Worm (Caenorhabditis elegans) whole organism, L3 larva: ENCODE results near the gene M04B2.7.

Experiments
- fos-1 ChIP-seq: fragments of 150-350 bp; optimal IDR thresholded peaks from 2 replicates; lab custom pipeline; 2014; ENCODE audit warnings: missing biosample characterization, missing genetic modification characterization
- nhr-25 ChIP-seq: sonication (generic microtip); optimal IDR thresholded peaks from 2 replicates; lab custom pipeline; 2017; ENCODE audit warnings: missing biosample characterization, missing genetic modification characterization
- nhr-77 ChIP-seq: fragments of 150-350 bp; optimal IDR thresholded peaks from 2 replicates; lab custom pipeline; 2014; ENCODE audit warnings: missing biosample characterization, missing genetic modification characterization
- ztf-4 ChIP-seq: fragments of 150-350 bp; optimal IDR thresholded peaks from 2 replicates; lab custom pipeline; 2014; ENCODE audit warnings: missing biosample characterization, missing genetic modification characterization

DNA sequence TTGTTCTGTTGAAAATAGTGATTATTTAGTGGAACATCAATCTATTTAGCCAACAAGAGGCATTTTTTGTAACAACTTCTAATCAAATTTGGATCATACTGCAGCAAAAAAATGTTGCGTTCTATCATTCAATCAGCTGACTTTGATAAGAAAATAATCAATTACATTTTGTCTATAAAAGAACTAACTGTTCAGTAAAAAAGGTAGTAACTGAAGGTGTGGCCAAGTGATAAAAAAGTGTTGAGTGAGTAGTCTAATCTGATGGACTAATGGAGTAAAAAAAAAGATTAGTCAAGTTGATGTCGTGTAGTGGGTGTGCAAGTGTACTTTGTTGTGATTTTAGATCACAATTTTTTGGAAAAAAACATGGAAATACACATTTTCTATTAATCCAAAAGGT, 56.2 kb downstream of the M04B2.7 start:
- no peak for TF ChIP-seq nhr-25 (tag; lab: Kevin White, UChicago)
- no peak for TF ChIP-seq ztf-4 (tag; lab: Kevin White, UChicago)
- TF ChIP-seq nhr-77 (tag; lab: Kevin White, UChicago): no peak
- no peak for TF ChIP-seq fos-1 (tag; lab: Kevin White, UChicago)
